Fruit fly (Drosophila melanogaster): ENCODE results near the gene CG33080.

The CG33080 gene

dm6 chrX:5764001-5764892, 46.7 kb upstream of the CG33080 start, which contains the start of the genes MAPk-Ak2 and CG42699 (continued):
- no peak for TF ChIP-seq CG31388 (GFP tag; optimal IDR thresholded peaks at IDR 0.05)
- TF ChIP-seq CG7786 (GFP tag; optimal IDR thresholded peaks at IDR 0.05): peak; percentile 56
- TF ChIP-seq CG5245 (GFP tag; optimal IDR thresholded peaks at IDR 0.05): peak; percentile 67
- no peak for TF ChIP-seq ro (GFP tag; IDR thresholded peaks at IDR 0.05)
- TF ChIP-seq MTF-1 (GFP tag; optimal IDR thresholded peaks at IDR 0.05; ENCODE audit: borderline replicate concordance): peak; percentile 93
- peak; percentile 57 for TF ChIP-seq trh (GFP tag; optimal IDR thresholded peaks at IDR 0.05)
- TF ChIP-seq CG6854 (GFP tag; optimal IDR thresholded peaks at IDR 0.05): peak; percentile 74
- peak; percentile 38 for TF ChIP-seq CG6254 (GFP tag; optimal IDR thresholded peaks at IDR 0.05)
- TF ChIP-seq CG8944 (GFP tag; optimal IDR thresholded peaks at IDR 0.05): peak; percentile 68
- no peak for TF ChIP-seq CG6175 (GFP tag; IDR thresholded peaks at IDR 0.05)
- peak; percentile 46 for TF ChIP-seq sima (GFP tag; optimal IDR thresholded peaks at IDR 0.05)
- peak; percentile 96 for TF ChIP-seq CG2116 (GFP tag; optimal IDR thresholded peaks at IDR 0.05)
- peak; percentile 87 for TF ChIP-seq CrebB (tag; optimal IDR thresholded peaks at IDR 0.05)
- peak; percentile 85 for TF ChIP-seq HLH4C (GFP tag; IDR thresholded peaks at IDR 0.05; ENCODE audit: partially characterized antibody)
- TF ChIP-seq CG6765 (GFP tag; optimal IDR thresholded peaks at IDR 0.05): peak; percentile 82
- TF ChIP-seq CG30403 (GFP tag; optimal IDR thresholded peaks at IDR 0.05): peak; percentile 28
- peak; percentile 40; the same call in 1 of the 2 replicates for TF ChIP-seq toy (GFP tag; IDR thresholded peaks at IDR 0.05)
- peak; percentile 13; the same call in 1 of the 2 replicates for TF ChIP-seq CG10959 (GFP tag; IDR thresholded peaks at IDR 0.05)
- TF ChIP-seq kni (GFP tag; optimal IDR thresholded peaks at IDR 0.05): peak; percentile 99
- peak; percentile 49 for TF ChIP-seq Mad (GFP tag; optimal IDR thresholded peaks at IDR 0.05)
- peak; percentile 78 for TF ChIP-seq CG5180 (GFP tag; optimal IDR thresholded peaks at IDR 0.05)
- TF ChIP-seq tx (GFP tag; optimal IDR thresholded peaks at IDR 0.05): peak; percentile 17
- 0 out of 2 replicates have a peak, but pooled peaks have one; percentile 37 for TF ChIP-seq bowl (GFP tag; IDR thresholded peaks at IDR 0.05)
- TF ChIP-seq CG34422 (GFP tag; IDR thresholded peaks at IDR 0.05): peak; percentile 77; the same call in 1 of the 3 replicates
- peak; percentile 50 for TF ChIP-seq CG9932 (GFP tag; IDR thresholded peaks at IDR 0.05)
- no peak for TF ChIP-seq CG15479 (GFP tag; optimal IDR thresholded peaks at IDR 0.05)
- peak; percentile 90 for TF ChIP-seq CG12659 (GFP tag; optimal IDR thresholded peaks at IDR 0.05)
- TF ChIP-seq CG13624 (GFP tag; optimal IDR thresholded peaks at IDR 0.05): peak; percentile 78
- peak; percentile 77 for TF ChIP-seq CG9797 (GFP tag; optimal IDR thresholded peaks at IDR 0.05)
- TF ChIP-seq prd (optimal IDR thresholded peaks at IDR 0.05): no peak
- TF ChIP-seq prd (GFP tag; IDR thresholded peaks at IDR 0.05): peak; percentile 48; the same call in 2 of the 3 replicates
- no peak for TF ChIP-seq eve (GFP tag; optimal IDR thresholded peaks at IDR 0.05)
- peak; percentile 60 for TF ChIP-seq cato (GFP tag; optimal IDR thresholded peaks at IDR 0.05; ENCODE audit: borderline replicate concordance)
- peak; percentile 66 for TF ChIP-seq grau (tag; optimal IDR thresholded peaks at IDR 0.05)
- TF ChIP-seq ara (GFP tag; IDR thresholded peaks at IDR 0.05): peak; percentile 71
- no peak for TF ChIP-seq CG10565 (GFP tag; optimal IDR thresholded peaks at IDR 0.05)
- peak; percentile 63 for TF ChIP-seq stwl (tag; optimal IDR thresholded peaks at IDR 0.05)
- TF ChIP-seq Ssrp (tag; optimal IDR thresholded peaks at IDR 0.05): no peak
- TF ChIP-seq CG13424 (tag; optimal IDR thresholded peaks at IDR 0.05): peak; percentile 71
- 0 out of 2 replicates have a peak, but pooled peaks have one; percentile 18 for TF ChIP-seq hbn (GFP tag; IDR thresholded peaks at IDR 0.05; ENCODE audit: partially characterized antibody)
- TF ChIP-seq run (tag; optimal IDR thresholded peaks at IDR 0.05): peak; percentile 62
- TF ChIP-seq Hr3 (GFP tag; optimal IDR thresholded peaks at IDR 0.05): peak; percentile 28
- TF ChIP-seq CG8359 (GFP tag; optimal IDR thresholded peaks at IDR 0.05; ENCODE audit: borderline replicate concordance): peak; percentile 13
- no peak for TF ChIP-seq CkIIα-i1 (GFP tag; IDR thresholded peaks at IDR 0.05)
- TF ChIP-seq wor (GFP tag; IDR thresholded peaks at IDR 0.05): no peak
- peak; percentile 70 for TF ChIP-seq CG10654 (GFP tag; optimal IDR thresholded peaks at IDR 0.05)
- TF ChIP-seq CG33557 (GFP tag; optimal IDR thresholded peaks at IDR 0.05): peak; percentile 90
- TF ChIP-seq CG4707 (GFP tag; optimal IDR thresholded peaks at IDR 0.05): peak; percentile 91

Data from whole organism, embryonic.